Fruit fly (Drosophila melanogaster) whole organism, embryonic: ENCODE measurements around the gene Sk1.
A peak's percentile ranks its signal among the peaks of the same experiment; 100 is the strongest.

ENCODE experiments used
- Ada2b ChIP-seq: fragments of 200-800 bp; sonication (Bioruptor generic); IDR thresholded peaks from 2 replicates; pipeline ENCODE4 v1.3.6; 2022; ENCODE audit warnings: missing biosample characterization, missing genetic modification characterization
- CG10462 ChIP-seq: fragments of 200-800 bp; sonication (Bioruptor generic); optimal IDR thresholded peaks from 2 replicates; lab custom pipeline; 2016; ENCODE audit warnings: missing biosample characterization, missing genetic modification characterization
- CG11696 ChIP-seq: fragments of 200-800 bp; sonication (Bioruptor generic); IDR thresholded peaks from 2 replicates; pipeline ENCODE4 v1.3.6; 2022; ENCODE audit warnings: missing biosample characterization, missing genetic modification characterization
- CG12219 ChIP-seq: fragments of 200-800 bp; sonication (Bioruptor generic); optimal IDR thresholded peaks from 3 replicates; lab custom pipeline; 2018; ENCODE audit warnings: missing biosample characterization, mild to moderate bottlenecking, missing genetic modification characterization
- CG12299 ChIP-seq: fragments of 200-800 bp; sonication (Bioruptor generic); optimal IDR thresholded peaks from 2 replicates; lab custom pipeline; 2018; ENCODE audit warnings: missing biosample characterization, mild to moderate bottlenecking, missing genetic modification characterization
- CG12744 ChIP-seq: fragments of 200-800 bp; sonication (Bioruptor generic); optimal IDR thresholded peaks from 2 replicates; lab custom pipeline; 2016; ENCODE audit warnings: missing biosample characterization, missing genetic modification characterization
- CG13123 ChIP-seq: fragments of 200-800 bp; sonication (Bioruptor generic); optimal IDR thresholded peaks from 2 replicates; lab custom pipeline; 2016; ENCODE audit warnings: missing biosample characterization, missing genetic modification characterization
- CG18262 ChIP-seq: fragments of 200-800 bp; optimal IDR thresholded peaks from 3 replicates; lab custom pipeline; 2019; ENCODE audit warnings: missing biosample characterization, mild to moderate bottlenecking, missing genetic modification characterization, moderate library complexity
- CG18476 ChIP-seq: fragments of 200-800 bp; sonication (Bioruptor generic); optimal IDR thresholded peaks from 2 replicates; lab custom pipeline; 2016; ENCODE audit warnings: missing biosample characterization, mild to moderate bottlenecking, missing genetic modification characterization
- CG3065 ChIP-seq: fragments of 200-800 bp; sonication (Bioruptor generic); optimal IDR thresholded peaks from 2 replicates; lab custom pipeline; 2016; ENCODE audit warnings: missing biosample characterization, missing genetic modification characterization
- CG32772 ChIP-seq: fragments of 200-800 bp; sonication (Bioruptor generic); IDR thresholded peaks from 2 replicates; pipeline ENCODE4 v1.3.6; 2022; ENCODE audit warnings: missing biosample characterization, missing genetic modification characterization
- CG6254 ChIP-seq: fragments of 200-800 bp; sonication (Bioruptor generic); optimal IDR thresholded peaks from 3 replicates; lab custom pipeline; 2017; ENCODE audit warnings: mild to moderate bottlenecking, missing biosample characterization, missing genetic modification reagents, missing genetic modification characterization
- CG6272 ChIP-seq: fragments of 200-800 bp; sonication (Bioruptor generic); IDR thresholded peaks from 2 replicates; pipeline ENCODE4 v1.3.6; 2022; ENCODE audit warnings: missing biosample characterization, missing genetic modification characterization
- CG6683 ChIP-seq: fragments of 200-800 bp; sonication (Bioruptor generic); optimal IDR thresholded peaks from 2 replicates; lab custom pipeline; 2017; ENCODE audit warnings: missing biosample characterization, mild to moderate bottlenecking, missing genetic modification characterization, missing genetic modification reagents
- CG6813 ChIP-seq: fragments of 200-800 bp; sonication (Bioruptor generic); optimal IDR thresholded peaks from 2 replicates; lab custom pipeline; 2017; ENCODE audit warnings: missing biosample characterization, missing genetic modification characterization, mild to moderate bottlenecking, moderate library complexity, missing genetic modification reagents
- CTCF ChIP-seq: fragments of 200-800 bp; sonication (Bioruptor generic); optimal IDR thresholded peaks from 2 replicates; lab custom pipeline; 2017; ENCODE audit warnings: missing biosample characterization, mild to moderate bottlenecking, missing genetic modification characterization, moderate library complexity
- Dip3 ChIP-seq: fragments of 200-800 bp; sonication (Bioruptor generic); optimal IDR thresholded peaks from 3 replicates; lab custom pipeline; 2016; ENCODE audit warnings: missing biosample characterization, missing genetic modification characterization
- Dref ChIP-seq: fragments of 200-800 bp; sonication (Bioruptor generic); IDR thresholded peaks from 2 replicates; pipeline ENCODE4 v1.3.6; 2022; ENCODE audit warnings: missing biosample characterization, missing genetic modification characterization
- Elba2 ChIP-seq: fragments of 200-800 bp; sonication (Bioruptor generic); optimal IDR thresholded peaks from 3 replicates; lab custom pipeline; 2016; ENCODE audit warnings: missing biosample characterization, missing genetic modification characterization
- Ets65A ChIP-seq: fragments of 200-800 bp; sonication (Bioruptor generic); peaks from one replicate; lab custom pipeline; 2016; ENCODE audit warnings: missing biosample characterization, missing genetic modification characterization
- HmgD ChIP-seq: fragments of 200-800 bp; sonication (Bioruptor generic); optimal IDR thresholded peaks from 3 replicates; lab custom pipeline; 2016; ENCODE audit warnings: missing biosample characterization, missing genetic modification characterization
- Hr78 ChIP-seq, 2 experiments: fragments of 200-800 bp in 1 of 2; fragments of >200 bp in 1 of 2; sonication (Bioruptor generic) in 1 of 2; optimal IDR thresholded peaks; 2 replicates each; lab custom pipeline; 2017 to 2019; ENCODE audit warnings: missing biosample characterization in 2 of 2, missing genetic modification characterization in 2 of 2, mild to moderate bottlenecking in 1 of 2, moderate library complexity in 1 of 2
- Mad ChIP-seq: fragments of 200-800 bp; sonication (Bioruptor generic); optimal IDR thresholded peaks from 2 replicates; lab custom pipeline; 2016; ENCODE audit warnings: missing biosample characterization, missing genetic modification characterization
- Med ChIP-seq: fragments of 200-800 bp; sonication (Bioruptor generic); peaks from one replicate; lab custom pipeline; 2016; ENCODE audit warnings: missing biosample characterization, missing genetic modification characterization, mild to moderate bottlenecking, inconsistent platforms, moderate library complexity
- Meics ChIP-seq: fragments of 200-800 bp; sonication (Bioruptor generic); optimal IDR thresholded peaks from 2 replicates; lab custom pipeline; 2017; ENCODE audit warnings: missing biosample characterization, mild to moderate bottlenecking, missing genetic modification characterization
- Pdp1 ChIP-seq, 2 experiments: fragments of 200-800 bp; sonication (Bioruptor generic); optimal IDR thresholded peaks; 3 replicates each; lab custom pipeline; 2016; ENCODE audit warnings: missing biosample characterization in 2 of 2, missing genetic modification characterization in 2 of 2, mild to moderate bottlenecking in 1 of 2, moderate library complexity in 1 of 2
- Stat92E ChIP-seq, 3 experiments: fragments of >200 bp in 2 of 3; fragments of 200-800 bp in 1 of 3; sonication (Bioruptor generic) in 1 of 3; optimal IDR thresholded peaks; 2 replicates each; lab custom pipeline; 2017 to 2019; ENCODE audit warnings: missing biosample characterization in 3 of 3, missing genetic modification characterization in 3 of 3, mild to moderate bottlenecking in 1 of 3, moderate library complexity in 1 of 3
- YL-1 ChIP-seq: fragments of 200-800 bp; sonication (Bioruptor generic); optimal IDR thresholded peaks from 3 replicates; lab custom pipeline; 2017; ENCODE audit warnings: missing biosample characterization, mild to moderate bottlenecking, missing genetic modification characterization
- al ChIP-seq: fragments of 200-800 bp; sonication (Bioruptor generic); IDR thresholded peaks from 2 replicates; pipeline ENCODE4 v1.3.6; 2022; ENCODE audit warnings: missing biosample characterization, missing genetic modification characterization
- cg ChIP-seq: fragments of 200-800 bp; sonication (Bioruptor generic); optimal IDR thresholded peaks from 3 replicates; lab custom pipeline; 2019; ENCODE audit warnings: missing biosample characterization, mild to moderate bottlenecking, missing genetic modification characterization, moderate library complexity
- chn ChIP-seq: fragments of 200-800 bp; sonication (Bioruptor generic); optimal IDR thresholded peaks from 2 replicates; lab custom pipeline; 2016; ENCODE audit warnings: missing biosample characterization, missing genetic modification characterization
- ci ChIP-seq: fragments of 200-800 bp; sonication (Bioruptor generic); IDR thresholded peaks from 3 replicates; pipeline ENCODE4 v1.3.6; 2022; ENCODE audit warnings: missing biosample characterization, missing genetic modification characterization
- cwo ChIP-seq: fragments of 200-800 bp; sonication (Bioruptor generic); optimal IDR thresholded peaks from 3 replicates; lab custom pipeline; 2017; ENCODE audit warnings: missing biosample characterization, missing genetic modification characterization, mild to moderate bottlenecking, moderate library complexity, missing genetic modification reagents
- danr ChIP-seq: fragments of 200-800 bp; sonication (Bioruptor generic); IDR thresholded peaks from 2 replicates; pipeline ENCODE4 v1.3.6; 2022; ENCODE audit warnings: missing biosample characterization, missing genetic modification characterization
- exex ChIP-seq: fragments of 200-800 bp; sonication (Bioruptor generic); optimal IDR thresholded peaks from 4 replicates; lab custom pipeline; 2018; ENCODE audit warnings: missing biosample characterization, mild to moderate bottlenecking, missing genetic modification characterization, moderate library complexity
- fd3F ChIP-seq: fragments of 200-800 bp; sonication (Bioruptor generic); optimal IDR thresholded peaks from 2 replicates; lab custom pipeline; 2018; ENCODE audit warnings: missing biosample characterization, mild to moderate bottlenecking, missing genetic modification characterization, moderate library complexity
- gro ChIP-seq: fragments of 200-800 bp; sonication (Bioruptor generic); optimal IDR thresholded peaks from 2 replicates; lab custom pipeline; 2016; ENCODE audit warnings: missing biosample characterization, missing genetic modification characterization
- gsb ChIP-seq: fragments of 200-800 bp; sonication (Bioruptor generic); IDR thresholded peaks from 2 replicates; pipeline ENCODE4 v1.3.6; 2022; ENCODE audit warnings: missing biosample characterization, missing genetic modification characterization
- hth ChIP-seq: fragments of >200 bp; optimal IDR thresholded peaks from 2 replicates; lab custom pipeline; 2017; ENCODE audit warnings: inconsistent platforms
- inv ChIP-seq: fragments of 200-800 bp; sonication (Bioruptor generic); IDR thresholded peaks from 2 replicates; pipeline ENCODE4 v1.3.6; 2022; ENCODE audit warnings: missing biosample characterization, missing genetic modification characterization; ENCODE audit not compliant: partially characterized antibody
- mirr ChIP-seq: fragments of 200-800 bp; sonication (Bioruptor generic); optimal IDR thresholded peaks from 3 replicates; lab custom pipeline; 2018; ENCODE audit warnings: missing biosample characterization, mild to moderate bottlenecking, missing genetic modification characterization
- mld ChIP-seq: fragments of 200-800 bp; sonication (Bioruptor generic); IDR thresholded peaks from 3 replicates; pipeline ENCODE4 v1.3.6; 2022; ENCODE audit warnings: missing biosample characterization, missing genetic modification characterization; ENCODE audit not compliant: partially characterized antibody
- nerfin-2 ChIP-seq: fragments of 200-800 bp; sonication (Bioruptor generic); IDR thresholded peaks from 2 replicates; pipeline ENCODE4 v1.3.6; 2022; ENCODE audit warnings: missing biosample characterization, missing genetic modification characterization; ENCODE audit not compliant: partially characterized antibody
- pum ChIP-seq: fragments of 200-800 bp; sonication (Bioruptor generic); optimal IDR thresholded peaks from 2 replicates; lab custom pipeline; 2016; ENCODE audit warnings: missing biosample characterization, missing genetic modification characterization
- ro ChIP-seq: fragments of 200-800 bp; sonication (Bioruptor generic); IDR thresholded peaks from 2 replicates; pipeline ENCODE4 v1.3.6; 2022; ENCODE audit warnings: missing biosample characterization, missing genetic modification characterization
- salm ChIP-seq: fragments of 200-800 bp; sonication (Bioruptor generic); optimal IDR thresholded peaks from 2 replicates; lab custom pipeline; 2018; ENCODE audit warnings: missing biosample characterization, mild to moderate bottlenecking, missing genetic modification characterization
- scrt ChIP-seq: fragments of 200-800 bp; sonication (Bioruptor generic); optimal IDR thresholded peaks from 2 replicates; lab custom pipeline; 2018; ENCODE audit warnings: missing biosample characterization, mild to moderate bottlenecking, missing genetic modification characterization, moderate library complexity
- sqz ChIP-seq: fragments of 200-800 bp; sonication (Bioruptor generic); optimal IDR thresholded peaks from 3 replicates; lab custom pipeline; 2018; ENCODE audit warnings: missing biosample characterization, mild to moderate bottlenecking, missing genetic modification characterization
- usp ChIP-seq: fragments of >200 bp; optimal IDR thresholded peaks from 2 replicates; lab custom pipeline; 2017; ENCODE audit warnings: missing biosample characterization, missing genetic modification characterization
- yki ChIP-seq: fragments of >200 bp; optimal IDR thresholded peaks from 3 replicates; lab custom pipeline; 2018
- z ChIP-seq: fragments of 200-800 bp; sonication (Bioruptor generic); IDR thresholded peaks from 3 replicates; pipeline ENCODE4 v1.3.6; 2022; ENCODE audit warnings: missing biosample characterization, missing genetic modification characterization

Sk1 gene

DNA sequence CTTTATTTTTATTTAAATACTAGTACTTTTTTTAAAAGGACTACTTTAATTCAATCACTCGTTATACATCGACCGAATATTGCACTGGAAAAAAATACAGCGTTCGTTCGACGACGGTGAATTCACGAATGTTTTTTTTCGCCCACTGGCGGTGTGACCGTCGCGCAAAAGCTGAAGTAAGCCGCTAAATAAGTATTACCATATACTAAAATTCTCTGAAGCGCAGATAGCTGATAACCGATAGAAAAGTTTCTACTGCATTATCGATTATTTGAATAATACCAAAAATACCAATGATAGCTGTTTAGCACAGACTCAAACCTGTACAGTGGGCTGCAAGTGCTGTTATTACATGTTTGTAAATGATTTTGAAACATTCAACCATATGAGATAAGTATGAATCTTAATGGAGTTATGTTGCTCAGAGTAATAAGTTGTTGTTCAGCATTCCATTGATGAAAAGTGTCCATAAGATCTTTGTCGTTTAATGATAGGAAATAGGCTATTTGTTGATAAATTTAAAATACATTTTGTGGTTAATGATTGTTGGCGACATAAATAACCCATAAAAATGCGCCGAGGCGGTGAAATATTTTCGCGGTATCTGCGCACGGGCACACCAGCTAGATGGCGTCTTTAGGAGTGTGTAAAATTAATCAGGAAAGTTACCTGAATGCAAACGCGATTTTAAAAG, 12.0 kb downstream of the Sk1 start, which contains the start of the genes Evi5 and HP5 (continued):
- TF ChIP-seq Meics (GFP tag; lab: Kevin White, UChicago) (peak; percentile 28), nerfin-2 (GFP tag; lab: Robert Waterston, UW) (no peak; the same call in 1 of the 2 replicates), CG11696 (GFP tag; lab: Robert Waterston, UW) (no peak), usp (no peak), yki (lab: Kevin White, UChicago) (no peak), Pdp1 (GFP tag; optimal IDR thresholded peaks at IDR 0.05; lab: Kevin White, UChicago) (peak; percentile 60 to 82), danr (GFP tag; lab: Robert Waterston, UW) (peak; percentile 9; the same call in 1 of the 2 replicates), sqz (GFP tag; lab: Kevin White, UChicago) (peak; percentile 70), Dref (GFP tag; lab: Robert Waterston, UW) (peak; percentile 74), ci (GFP tag; lab: Robert Waterston, UW) (0 out of 3 replicates have a peak, but pooled peaks have one; percentile 40), scrt (GFP tag; lab: Kevin White, UChicago) (no peak), Ets65A (peak; percentile 92), CG10462 (GFP tag; lab: Kevin White, UChicago) (no peak), chn (peak; percentile 29), Ada2b (GFP tag; lab: Robert Waterston, UW) (peak; percentile 38; the same call in 1 of the 2 replicates), CG6272 (GFP tag; lab: Robert Waterston, UW) (peak; percentile 64; the same call in 1 of the 2 replicates), inv (GFP tag; lab: Robert Waterston, UW) (peak; percentile 44), Mad (GFP tag; lab: Kevin White, UChicago) (no peak), pum (GFP tag; lab: Kevin White, UChicago) (peak; percentile 48), cg (peak; percentile 31), gsb (GFP tag; lab: Robert Waterston, UW) (no peak), exex (tag; lab: Kevin White, UChicago) (no peak), CG32772 (GFP tag; lab: Robert Waterston, UW) (peak; percentile 72), Dip3 (GFP tag; lab: Kevin White, UChicago) (peak; percentile 1), fd3F (GFP tag; lab: Kevin White, UChicago) (no peak), hth (lab: Kevin White, UChicago) (no peak), CTCF (peak; percentile 90), Stat92E (GFP tag; optimal IDR thresholded peaks at IDR 0.05; lab: Kevin White, UChicago) (no peak), CG18262 (tag; lab: Kevin White, UChicago) (peak; percentile 36), z (GFP tag; lab: Robert Waterston, UW) (no peak), mirr (GFP tag; lab: Kevin White, UChicago) (no peak), CG6683 (GFP tag; lab: Kevin White, UChicago) (no peak), CG12219 (GFP tag; lab: Kevin White, UChicago) (peak; percentile 3), YL-1 (no peak), cwo (GFP tag; lab: Kevin White, UChicago) (no peak), CG12299 (peak; percentile 24), Elba2 (GFP tag; lab: Kevin White, UChicago) (no peak), HmgD (peak; percentile 34), ro (GFP tag; lab: Robert Waterston, UW) (no peak), CG3065 (no peak), CG6813 (GFP tag; lab: Kevin White, UChicago) (no peak), mld (GFP tag; lab: Robert Waterston, UW) (no peak), salm (tag; lab: Kevin White, UChicago) (no peak), gro (peak; percentile 67), al (GFP tag; lab: Robert Waterston, UW) (peak; percentile 57), Hr78 (GFP tag; optimal IDR thresholded peaks at IDR 0.05; lab: Kevin White, UChicago) (no peak), CG13123 (GFP tag; lab: Kevin White, UChicago) (no peak), CG18476 (peak; percentile 10), CG6254 (GFP tag; lab: Kevin White, UChicago) (no peak), Med (GFP tag; lab: Kevin White, UChicago) (peak; percentile 94), CG12744 (GFP tag; lab: Kevin White, UChicago) (no peak)
